Fruit fly (Drosophila melanogaster) whole organism: ENCODE results near the gene Prosbeta2R1.

Experiments
- CG8478 ChIP-seq: fragments of >200 bp; optimal IDR thresholded peaks from 2 replicates; lab custom pipeline; 2018; ENCODE audit warnings: inconsistent platforms
- EcR ChIP-seq, 2 experiments: fragments of >200 bp; optimal IDR thresholded peaks; 2 replicates each; lab custom pipeline; 2017; ENCODE audit warnings: missing biosample characterization in 2 of 2, missing genetic modification characterization in 2 of 2, missing genetic modification reagents in 2 of 2
- pan ChIP-seq: fragments of >200 bp; optimal IDR thresholded peaks from 2 replicates; lab custom pipeline; 2017
- psq ChIP-seq: fragments of >200 bp; optimal IDR thresholded peaks from 2 replicates; lab custom pipeline; 2017
- usp ChIP-seq: fragments of >200 bp; optimal IDR thresholded peaks from 2 replicates; lab custom pipeline; 2017; ENCODE audit warnings: missing biosample characterization, missing genetic modification characterization, mixed read lengths

- TF ChIP-seq psq (lab: Kevin White, UChicago) (no peak), usp (GFP tag; lab: Kevin White, UChicago) (no peak), pan (lab: Kevin White, UChicago) (no peak), CG8478 (lab: Kevin White, UChicago) (no peak), EcR (GFP tag; optimal IDR thresholded peaks at IDR 0.05; lab: Kevin White, UChicago) (no peak)
Observed at dm6 chrX:5804377-5804776, 4.4 kb upstream of the Prosbeta2R1 start, which contains the start of gene Cpr5C.
